Fruit fly (Drosophila melanogaster): ENCODE measurements around the gene Tsp74F.

- TF ChIP-seq CG8478 (optimal IDR thresholded peaks at IDR 0.05) (no peak), pan (optimal IDR thresholded peaks at IDR 0.05) (no peak), psq (optimal IDR thresholded peaks at IDR 0.05) (no peak)
Measured at dm6 chr3L:17849517-17849916, 46.1 kb downstream of the Tsp74F start, which contains the start of gene TrpRS-m.
